Fruit fly (Drosophila melanogaster) whole organism, embryonic: Measurements from ENCODE around the gene CG43163.

Experiments
- Blimp-1 ChIP-seq: fragments of 200-800 bp; sonication (Bioruptor generic); optimal IDR thresholded peaks from 3 replicates; lab custom pipeline; 2018; ENCODE audit warnings: missing biosample characterization, missing genetic modification characterization, mild to moderate bottlenecking, moderate library complexity, missing genetic modification reagents
- CG1024 ChIP-seq: fragments of 200-800 bp; sonication (Bioruptor generic); IDR thresholded peaks from 2 replicates; pipeline ENCODE4 v1.3.6; 2022; ENCODE audit warnings: missing biosample characterization, missing genetic modification characterization
- CG12219 ChIP-seq: fragments of 200-800 bp; sonication (Bioruptor generic); optimal IDR thresholded peaks from 3 replicates; lab custom pipeline; 2018; ENCODE audit warnings: missing biosample characterization, mild to moderate bottlenecking, missing genetic modification characterization
- CG14050 ChIP-seq: fragments of 200-800 bp; sonication (Bioruptor generic); IDR thresholded peaks from 3 replicates; pipeline ENCODE4 v1.3.6; 2022; ENCODE audit warnings: missing biosample characterization, missing genetic modification characterization
- CG15479 ChIP-seq: fragments of 200-800 bp; sonication (Bioruptor generic); optimal IDR thresholded peaks from 3 replicates; lab custom pipeline; 2019; ENCODE audit warnings: missing biosample characterization, mild to moderate bottlenecking, missing genetic modification characterization, moderate library complexity
- CG17829 ChIP-seq: fragments of 200-800 bp; optimal IDR thresholded peaks from 2 replicates; lab custom pipeline; 2019; ENCODE audit warnings: missing biosample characterization, mild to moderate bottlenecking, missing genetic modification characterization, moderate library complexity
- CG17912 ChIP-seq: fragments of 200-800 bp; sonication (Bioruptor generic); optimal IDR thresholded peaks from 2 replicates; lab custom pipeline; 2018; ENCODE audit warnings: missing biosample characterization, mild to moderate bottlenecking, missing genetic modification characterization
- CG3995 ChIP-seq: fragments of 200-800 bp; sonication (Bioruptor generic); optimal IDR thresholded peaks from 3 replicates; lab custom pipeline; 2016; ENCODE audit warnings: missing biosample characterization, missing genetic modification characterization
- CG4617 ChIP-seq: fragments of 200-800 bp; sonication (Bioruptor generic); optimal IDR thresholded peaks from 3 replicates; lab custom pipeline; 2016; ENCODE audit warnings: missing biosample characterization, missing genetic modification characterization, borderline replicate concordance
- CG5953 ChIP-seq: fragments of 200-800 bp; sonication (Bioruptor generic); IDR thresholded peaks from 2 replicates; pipeline ENCODE4 v1.3.6; 2022; ENCODE audit warnings: missing biosample characterization, missing genetic modification characterization
- CG7839 ChIP-seq: fragments of 200-800 bp; sonication (Bioruptor generic); optimal IDR thresholded peaks from 3 replicates; lab custom pipeline; 2018; ENCODE audit warnings: missing biosample characterization, mild to moderate bottlenecking, missing genetic modification characterization, moderate library complexity
- CG9215 ChIP-seq: fragments of 200-800 bp; sonication (Bioruptor generic); IDR thresholded peaks from 2 replicates; pipeline ENCODE4 v1.3.6; 2022; ENCODE audit warnings: missing biosample characterization, missing genetic modification characterization
- CG9437 ChIP-seq: fragments of 200-800 bp; sonication (Bioruptor generic); optimal IDR thresholded peaks from 2 replicates; lab custom pipeline; 2018; ENCODE audit warnings: missing biosample characterization, mild to moderate bottlenecking, missing genetic modification characterization
- CkIIα-i1 ChIP-seq: fragments of 200-800 bp; sonication (Bioruptor generic); IDR thresholded peaks from 2 replicates; pipeline ENCODE4 v1.3.6; 2022; ENCODE audit warnings: missing biosample characterization, missing genetic modification characterization
- Ets97D ChIP-seq: fragments of 200-800 bp; sonication (Bioruptor generic); optimal IDR thresholded peaks from 3 replicates; lab custom pipeline; 2016; ENCODE audit warnings: missing biosample characterization, missing genetic modification characterization
- Fer3 ChIP-seq: fragments of 200-800 bp; sonication (Bioruptor generic); optimal IDR thresholded peaks from 2 replicates; lab custom pipeline; 2018; ENCODE audit warnings: missing biosample characterization, mild to moderate bottlenecking, missing genetic modification characterization, moderate library complexity
- HLH3B ChIP-seq: fragments of 200-800 bp; sonication (Bioruptor generic); IDR thresholded peaks from 2 replicates; pipeline ENCODE4 v1.3.6; 2022; ENCODE audit warnings: missing biosample characterization, missing genetic modification characterization
- Hmr ChIP-seq: fragments of 200-800 bp; sonication (Bioruptor generic); optimal IDR thresholded peaks from 3 replicates; lab custom pipeline; 2017; ENCODE audit warnings: mild to moderate bottlenecking, missing biosample characterization, missing genetic modification reagents, missing genetic modification characterization
- Hmx ChIP-seq: fragments of 200-800 bp; sonication (Bioruptor generic); optimal IDR thresholded peaks from 2 replicates; lab custom pipeline; 2016; ENCODE audit warnings: missing biosample characterization, missing genetic modification characterization
- Kr ChIP-seq: fragments of 200-800 bp; sonication (Bioruptor generic); optimal IDR thresholded peaks from 2 replicates; lab custom pipeline; 2017; ENCODE audit warnings: missing biosample characterization, mild to moderate bottlenecking, missing genetic modification characterization
- Lim3 ChIP-seq: fragments of 200-800 bp; sonication (Bioruptor generic); IDR thresholded peaks from 2 replicates; pipeline ENCODE4 v1.3.6; 2022; ENCODE audit warnings: missing biosample characterization, missing genetic modification characterization
- MESR4 ChIP-seq: fragments of 200-800 bp; sonication (Bioruptor generic); optimal IDR thresholded peaks from 2 replicates; lab custom pipeline; 2018; ENCODE audit warnings: missing biosample characterization, mild to moderate bottlenecking, missing genetic modification characterization, moderate library complexity
- Med ChIP-seq: fragments of 200-800 bp; sonication (Bioruptor generic); peaks from one replicate; lab custom pipeline; 2016; ENCODE audit warnings: missing biosample characterization, missing genetic modification characterization, mild to moderate bottlenecking, inconsistent platforms, moderate library complexity
- Nf-YC ChIP-seq: fragments of 200-800 bp; optimal IDR thresholded peaks from 3 replicates; lab custom pipeline; 2019; ENCODE audit warnings: missing biosample characterization, mild to moderate bottlenecking, missing genetic modification characterization, moderate library complexity
- Oaz ChIP-seq: fragments of 200-800 bp; sonication (Bioruptor generic); IDR thresholded peaks from 2 replicates; pipeline ENCODE4 v1.3.6; 2022; ENCODE audit warnings: missing biosample characterization, missing genetic modification characterization
- Pdp1 ChIP-seq, 2 experiments: fragments of 200-800 bp; sonication (Bioruptor generic); optimal IDR thresholded peaks; 3 replicates each; lab custom pipeline; 2016; ENCODE audit warnings: missing biosample characterization in 2 of 2, missing genetic modification characterization in 2 of 2, mild to moderate bottlenecking in 1 of 2, moderate library complexity in 1 of 2
- Poxn ChIP-seq: fragments of 200-800 bp; sonication (Bioruptor generic); IDR thresholded peaks from 2 replicates; pipeline ENCODE4 v1.3.6; 2022; ENCODE audit warnings: missing biosample characterization, missing genetic modification characterization
- Spps ChIP-seq: fragments of 200-800 bp; sonication (Bioruptor generic); optimal IDR thresholded peaks from 2 replicates; lab custom pipeline; 2018; ENCODE audit warnings: missing biosample characterization, mild to moderate bottlenecking, missing genetic modification characterization
- Vsx1 ChIP-seq: fragments of 200-800 bp; sonication (Bioruptor generic); optimal IDR thresholded peaks from 2 replicates; lab custom pipeline; 2017; ENCODE audit warnings: missing biosample characterization, mild to moderate bottlenecking, missing genetic modification characterization, missing genetic modification reagents
- YL-1 ChIP-seq: fragments of 200-800 bp; sonication (Bioruptor generic); optimal IDR thresholded peaks from 3 replicates; lab custom pipeline; 2017; ENCODE audit warnings: missing biosample characterization, mild to moderate bottlenecking, missing genetic modification characterization
- bcd ChIP-seq: fragments of 200-800 bp; sonication (Bioruptor generic); optimal IDR thresholded peaks from 2 replicates; lab custom pipeline; 2017; ENCODE audit warnings: missing biosample characterization, mild to moderate bottlenecking, missing genetic modification characterization
- danr ChIP-seq: fragments of 200-800 bp; sonication (Bioruptor generic); IDR thresholded peaks from 2 replicates; pipeline ENCODE4 v1.3.6; 2022; ENCODE audit warnings: missing biosample characterization, missing genetic modification characterization
- dati ChIP-seq: fragments of 200-800 bp; sonication (Bioruptor generic); IDR thresholded peaks from 2 replicates; pipeline ENCODE4 v1.3.6; 2022; ENCODE audit warnings: missing biosample characterization, missing genetic modification characterization
- dmrt99B ChIP-seq: fragments of 200-800 bp; sonication (Bioruptor generic); optimal IDR thresholded peaks from 2 replicates; lab custom pipeline; 2018; ENCODE audit warnings: missing biosample characterization, mild to moderate bottlenecking, missing genetic modification characterization, moderate library complexity
- ems ChIP-seq: fragments of 200-800 bp; sonication (Bioruptor generic); optimal IDR thresholded peaks from 3 replicates; lab custom pipeline; 2016; ENCODE audit warnings: missing biosample characterization, missing genetic modification characterization
- gt ChIP-seq: fragments of 200-800 bp; sonication (Bioruptor generic); IDR thresholded peaks from 2 replicates; pipeline ENCODE4 v1.3.6; 2022; ENCODE audit warnings: missing biosample characterization, missing genetic modification characterization
- jigr1 ChIP-seq: fragments of 200-800 bp; sonication (Bioruptor generic); IDR thresholded peaks from 3 replicates; pipeline ENCODE4 v1.3.6; 2022; ENCODE audit warnings: missing biosample characterization, missing genetic modification characterization
- kni ChIP-seq: fragments of 200-800 bp; sonication (Bioruptor generic); optimal IDR thresholded peaks from 3 replicates; lab custom pipeline; 2017; ENCODE audit warnings: mild to moderate bottlenecking, missing biosample characterization, missing genetic modification reagents, missing genetic modification characterization
- nom ChIP-seq: fragments of 200-800 bp; sonication (Bioruptor generic); optimal IDR thresholded peaks from 2 replicates; lab custom pipeline; 2017; ENCODE audit warnings: missing biosample characterization, missing genetic modification characterization, mild to moderate bottlenecking, moderate library complexity, missing genetic modification reagents
- pb ChIP-seq: fragments of 200-800 bp; sonication (Bioruptor generic); optimal IDR thresholded peaks from 3 replicates; lab custom pipeline; 2016; ENCODE audit warnings: missing biosample characterization, missing genetic modification characterization
- pum ChIP-seq: fragments of 200-800 bp; sonication (Bioruptor generic); optimal IDR thresholded peaks from 2 replicates; lab custom pipeline; 2016; ENCODE audit warnings: missing biosample characterization, missing genetic modification characterization
- row ChIP-seq: fragments of 200-800 bp; sonication (Bioruptor generic); IDR thresholded peaks from 3 replicates; pipeline ENCODE4 v1.3.6; 2022; ENCODE audit warnings: missing biosample characterization, missing genetic modification characterization
- salm ChIP-seq: fragments of 200-800 bp; sonication (Bioruptor generic); optimal IDR thresholded peaks from 2 replicates; lab custom pipeline; 2018; ENCODE audit warnings: missing biosample characterization, mild to moderate bottlenecking, missing genetic modification characterization
- sd ChIP-seq: fragments of 200-800 bp; sonication (Bioruptor generic); optimal IDR thresholded peaks from 3 replicates; lab custom pipeline; 2018; ENCODE audit warnings: missing biosample characterization, mild to moderate bottlenecking, missing genetic modification characterization, moderate library complexity
- sens ChIP-seq: fragments of 200-800 bp; sonication (Bioruptor generic); peaks from one replicate; lab custom pipeline; 2016; ENCODE audit warnings: missing biosample characterization, missing genetic modification characterization
- slbo ChIP-seq: fragments of 200-800 bp; sonication (Bioruptor generic); IDR thresholded peaks from 2 replicates; pipeline ENCODE4 v1.3.6; 2022; ENCODE audit warnings: missing biosample characterization, missing genetic modification characterization
- so ChIP-seq: fragments of 200-800 bp; sonication (Bioruptor generic); IDR thresholded peaks from 3 replicates; pipeline ENCODE4 v1.3.6; 2022; ENCODE audit warnings: missing biosample characterization, missing genetic modification characterization
- ssp ChIP-seq: fragments of 200-800 bp; sonication (Bioruptor generic); IDR thresholded peaks from 2 replicates; pipeline ENCODE4 v1.3.6; 2022; ENCODE audit warnings: missing biosample characterization, missing genetic modification characterization
- toy ChIP-seq: fragments of 200-800 bp; sonication (Bioruptor generic); IDR thresholded peaks from 2 replicates; pipeline ENCODE4 v1.3.6; 2022; ENCODE audit warnings: missing biosample characterization, missing genetic modification characterization
- trem ChIP-seq: fragments of 200-800 bp; optimal IDR thresholded peaks from 3 replicates; lab custom pipeline; 2019; ENCODE audit warnings: missing biosample characterization, mild to moderate bottlenecking, missing genetic modification characterization, moderate library complexity
- twi ChIP-seq: fragments of 200-800 bp; optimal IDR thresholded peaks from 2 replicates; lab custom pipeline; 2019; ENCODE audit warnings: missing biosample characterization, mild to moderate bottlenecking, missing genetic modification characterization, moderate library complexity
- unc-4 ChIP-seq: fragments of 200-800 bp; sonication (Bioruptor generic); IDR thresholded peaks from 2 replicates; pipeline ENCODE4 v1.3.6; 2022; ENCODE audit warnings: missing biosample characterization, missing genetic modification characterization; ENCODE audit not compliant: partially characterized antibody
- z ChIP-seq: fragments of 200-800 bp; sonication (Bioruptor generic); IDR thresholded peaks from 3 replicates; pipeline ENCODE4 v1.3.6; 2022; ENCODE audit warnings: missing biosample characterization, missing genetic modification characterization

CG43163 gene

dm6 chr3L:8523257-8523656 lies 16.3 kb upstream of the CG43163 start, which contains the start of gene GstO2 (continued):
- TF ChIP-seq Hmx (GFP tag; lab: Kevin White, UChicago) (no peak), Pdp1 (GFP tag; optimal IDR thresholded peaks at IDR 0.05; lab: Kevin White, UChicago) (no peak), ssp (GFP tag; lab: Robert Waterston, UW) (no peak), CG9215 (no peak), dati (GFP tag; lab: Robert Waterston, UW) (no peak), toy (no peak), Lim3 (GFP tag; lab: Robert Waterston, UW) (no peak), kni (GFP tag; lab: Kevin White, UChicago) (no peak), danr (GFP tag; lab: Robert Waterston, UW) (no peak), Fer3 (no peak), CG17829 (no peak), CG4617 (GFP tag; lab: Kevin White, UChicago) (peak; percentile 13), CG12219 (GFP tag; lab: Kevin White, UChicago) (no peak), jigr1 (no peak), twi (no peak), HLH3B (GFP tag; lab: Robert Waterston, UW) (no peak), CG15479 (GFP tag; lab: Kevin White, UChicago) (no peak), Poxn (GFP tag; lab: Robert Waterston, UW) (no peak), trem (tag; lab: Kevin White, UChicago) (peak; percentile 33), CG17912 (no peak), YL-1 (GFP tag; lab: Kevin White, UChicago) (no peak), Hmr (no peak), salm (tag; lab: Kevin White, UChicago) (no peak), CG3995 (GFP tag; lab: Kevin White, UChicago) (peak; percentile 30), bcd (GFP tag; lab: Kevin White, UChicago) (no peak), CG5953 (GFP tag; lab: Robert Waterston, UW) (no peak), Vsx1 (no peak), MESR4 (peak; percentile 64), Oaz (GFP tag; lab: Robert Waterston, UW) (no peak), sens (GFP tag; lab: Kevin White, UChicago) (peak; percentile 59), so (no peak), gt (GFP tag; lab: Robert Waterston, UW) (no peak), sd (tag; lab: Kevin White, UChicago) (no peak), Med (GFP tag; lab: Kevin White, UChicago) (peak; percentile 65), CkIIα-i1 (GFP tag; lab: Robert Waterston, UW) (no peak), pum (no peak), row (peak; percentile 18; the same call in 1 of the 3 replicates), Spps (no peak), slbo (GFP tag; lab: Robert Waterston, UW) (no peak), Nf-YC (tag; lab: Kevin White, UChicago) (peak; percentile 6), Kr (GFP tag; lab: Kevin White, UChicago) (no peak), dmrt99B (tag; lab: Kevin White, UChicago) (no peak), CG1024 (no peak), Ets97D (no peak), z (GFP tag; lab: Robert Waterston, UW) (no peak), CG7839 (tag; lab: Kevin White, UChicago) (no peak), Blimp-1 (GFP tag; lab: Kevin White, UChicago) (no peak), pb (no peak), CG9437 (no peak), ems (GFP tag; lab: Kevin White, UChicago) (no peak), unc-4 (GFP tag; lab: Robert Waterston, UW) (peak; percentile 51), nom (GFP tag; lab: Kevin White, UChicago) (no peak), CG14050 (GFP tag; lab: Robert Waterston, UW) (no peak)
